Worm (Caenorhabditis elegans) whole organism, L2 larva: ENCODE measurements around the gene srd-54.

ENCODE experiments used
- ZK546.5 ChIP-seq: sonication (generic microtip); optimal IDR thresholded peaks from 2 replicates; lab custom pipeline; 2017; ENCODE audit warnings: missing biosample characterization, missing genetic modification characterization
- ama-1 ChIP-seq: fragments of 150-350 bp; optimal IDR thresholded peaks from 2 replicates; lab custom pipeline; 2018; ENCODE audit warnings: inconsistent platforms
- blmp-1 ChIP-seq: sonication (generic microtip); optimal IDR thresholded peaks from 2 replicates; lab custom pipeline; 2017; ENCODE audit warnings: missing genetic modification characterization, mild to moderate bottlenecking, missing compliant biosample characterization, antibody characterized with exemption, moderate library complexity; ENCODE audit not compliant: insufficient read depth
- egl-27 ChIP-seq: sonication (generic microtip); optimal IDR thresholded peaks from 3 replicates; lab custom pipeline; 2017; ENCODE audit warnings: missing biosample characterization, missing genetic modification reagents, missing genetic modification characterization
- lsy-2 ChIP-seq, 2 experiments: fragments of 150-350 bp in 1 of 2; sonication (generic microtip) in 1 of 2; optimal IDR thresholded peaks; 2 replicates each; lab custom pipeline; 2014 to 2017; ENCODE audit warnings: missing biosample characterization in 2 of 2, missing genetic modification characterization in 2 of 2
- mdl-1 ChIP-seq, 2 experiments: fragments of 150-350 bp in 1 of 2; sonication (generic microtip) in 1 of 2; optimal IDR thresholded peaks; 2 replicates each; lab custom pipeline; 2017; ENCODE audit warnings: missing biosample characterization in 2 of 2, missing genetic modification characterization in 2 of 2
- nhr-12 ChIP-seq: fragments of 150-350 bp; optimal IDR thresholded peaks from 2 replicates; lab custom pipeline; 2014; ENCODE audit warnings: missing biosample characterization, missing genetic modification characterization
- nhr-237 ChIP-seq: fragments of 150-350 bp; optimal IDR thresholded peaks from 2 replicates; lab custom pipeline; 2014; ENCODE audit warnings: missing biosample characterization, missing genetic modification characterization
- nhr-77 ChIP-seq: fragments of 150-350 bp; optimal IDR thresholded peaks from 2 replicates; lab custom pipeline; 2014; ENCODE audit warnings: missing biosample characterization, missing genetic modification characterization
- snpc-4 ChIP-seq: fragments of 150-350 bp; optimal IDR thresholded peaks from 2 replicates; lab custom pipeline; 2014; ENCODE audit warnings: missing biosample characterization, missing genetic modification characterization
- unc-55 ChIP-seq: fragments of 150-350 bp; sonication (generic microtip); optimal IDR thresholded peaks from 3 replicates; lab custom pipeline; 2014; ENCODE audit warnings: missing biosample characterization, missing genetic modification reagents, missing genetic modification characterization

DNA sequence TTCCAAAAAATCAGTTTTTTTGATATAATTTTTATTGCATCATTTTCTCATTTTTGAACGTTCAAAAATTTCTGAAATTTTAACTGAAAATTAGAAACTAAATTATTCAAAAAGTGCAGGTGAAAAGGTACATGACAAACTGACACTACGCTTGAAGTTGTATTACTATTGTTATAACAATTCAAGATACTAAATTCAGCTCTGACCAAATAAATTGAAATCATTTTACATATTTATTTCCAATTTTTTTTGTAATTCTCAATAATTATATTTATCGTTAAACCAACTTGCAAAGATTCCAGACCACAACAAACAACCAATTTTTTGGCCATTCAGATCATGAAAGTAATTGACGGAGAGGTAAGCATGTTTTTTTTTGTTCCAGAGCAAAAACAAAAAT lies 47.0 kb upstream of the srd-54 start, which contains the start of gene sre-3:
- TF ChIP-seq nhr-237 (tag; lab: Kevin White, UChicago) (no peak), snpc-4 (tag; lab: Kevin White, UChicago) (no peak), blmp-1 (tag; lab: Kevin White, UChicago) (no peak), nhr-12 (tag; lab: Kevin White, UChicago) (no peak), unc-55 (GFP tag; lab: Kevin White, UChicago) (no peak), egl-27 (tag; lab: Kevin White, UChicago) (no peak), ama-1 (lab: Kevin White, UChicago) (no peak), nhr-77 (no peak), lsy-2 (tag; optimal IDR thresholded peaks at IDR 0.05; lab: Kevin White, UChicago) (no peak), mdl-1 (tag; optimal IDR thresholded peaks at IDR 0.05; lab: Kevin White, UChicago) (no peak), ZK546.5 (tag; lab: Kevin White, UChicago) (no peak)
